Worm (Caenorhabditis elegans) whole organism, midembryonic: ENCODE measurements around the gene T19H12.12.

ENCODE experiments used
- T22C8.4 ChIP-seq: fragments of 200-800 bp; sonication (Bioruptor generic); IDR thresholded peaks from 2 replicates; pipeline ENCODE4 v1.3.6; 2022; ENCODE audit warnings: missing genetic modification characterization, missing compliant biosample characterization
- cog-1 ChIP-seq: sonication (generic microtip); optimal IDR thresholded peaks from 2 replicates; lab custom pipeline; 2016; ENCODE audit warnings: missing genetic modification characterization, missing compliant biosample characterization
- med-1 ChIP-seq: sonication (generic microtip); optimal IDR thresholded peaks from 2 replicates; lab custom pipeline; 2017; ENCODE audit warnings: missing genetic modification characterization, mild to moderate bottlenecking, missing compliant biosample characterization, antibody characterized with exemption, missing genetic modification reagents; ENCODE audit not compliant: insufficient read depth
- ref-1 ChIP-seq: fragments of 200-800 bp; sonication (Bioruptor generic); conservative IDR thresholded peaks from 2 replicates; pipeline ENCODE4 v1.3.6; 2022; ENCODE audit warnings: missing genetic modification reagents, missing genetic modification characterization, missing compliant biosample characterization
- ztf-23 ChIP-seq: fragments of 200-800 bp; sonication (Bioruptor generic); IDR thresholded peaks from 2 replicates; pipeline ENCODE4 v1.3.6; 2022; ENCODE audit warnings: missing genetic modification reagents, missing genetic modification characterization, missing compliant biosample characterization
- ztf-29 ChIP-seq: fragments of 200-800 bp; sonication (Bioruptor generic); IDR thresholded peaks from 2 replicates; pipeline ENCODE4 v1.3.6; 2022; ENCODE audit warnings: missing genetic modification reagents, missing genetic modification characterization, missing compliant biosample characterization

DNA sequence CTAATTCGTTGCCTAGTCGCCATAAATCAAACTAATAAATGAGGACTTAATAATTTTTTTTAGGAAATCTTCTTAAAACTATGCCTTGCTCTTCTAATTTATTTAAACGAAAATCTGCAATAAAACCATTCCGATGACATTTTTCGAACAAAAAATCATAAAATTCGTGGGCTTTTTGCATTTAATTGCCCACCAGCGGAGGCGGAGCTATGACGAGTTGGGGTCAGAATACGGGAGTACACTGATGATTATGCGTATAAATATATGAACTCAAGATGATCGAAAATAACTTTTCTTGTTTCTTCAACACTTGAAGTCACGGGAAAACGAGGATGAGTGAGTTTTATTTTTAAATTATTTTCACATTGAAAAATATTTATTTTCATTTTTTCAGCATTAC lies 49.8 kb downstream of the T19H12.12 start, which contains the start of gene catp-2:
- TF ChIP-seq ztf-29 (GFP tag; lab: Robert Waterston, UW) (no peak), ztf-23 (GFP tag; lab: Robert Waterston, UW) (no peak), med-1 (no peak), cog-1 (tag; lab: Kevin White, UChicago) (no peak), ref-1 (GFP tag; lab: Robert Waterston, UW) (no peak), T22C8.4 (GFP tag; lab: Robert Waterston, UW) (no peak)
